Fruit fly (Drosophila melanogaster): ENCODE measurements around the gene Efhc1.1.

- no peak for TF ChIP-seq CG12768 (GFP tag; optimal IDR thresholded peaks at IDR 0.05)
- TF ChIP-seq cnc (optimal IDR thresholded peaks at IDR 0.05) = no peak
- TF ChIP-seq CG5204 (GFP tag; optimal IDR thresholded peaks at IDR 0.05) = no peak
- no peak for TF ChIP-seq CG14711 (tag; optimal IDR thresholded peaks at IDR 0.05)
- no peak for TF ChIP-seq CG7101 (tag; optimal IDR thresholded peaks at IDR 0.05)
- peak; percentile 93 for TF ChIP-seq kay (GFP tag; ENCODE audit: borderline replicate concordance)
- TF ChIP-seq Crg-1 (GFP tag; optimal IDR thresholded peaks at IDR 0.05) = no peak
- TF ChIP-seq CG11617 (GFP tag; optimal IDR thresholded peaks at IDR 0.05) = no peak
- TF ChIP-seq ovo (GFP tag; optimal IDR thresholded peaks at IDR 0.05) = peak; percentile 18
- TF ChIP-seq Hr96 (GFP tag; optimal IDR thresholded peaks at IDR 0.05) = no peak
- no peak for TF ChIP-seq pad (GFP tag; optimal IDR thresholded peaks at IDR 0.05)
- TF ChIP-seq bab1 (GFP tag; optimal IDR thresholded peaks at IDR 0.05) = no peak
Observed at dm6 chrX:15813224-15813623, 29.7 kb upstream of the Efhc1.1 start.

All from whole organism, adult.